Fruit fly (Drosophila melanogaster) whole organism, embryonic: Measurements from ENCODE around the gene CG15498.

Source experiments
- Blimp-1 ChIP-seq: fragments of 200-800 bp; sonication (Bioruptor generic); optimal IDR thresholded peaks from 3 replicates; lab custom pipeline; 2018; ENCODE audit warnings: missing biosample characterization, missing genetic modification characterization, mild to moderate bottlenecking, moderate library complexity, missing genetic modification reagents
- BtbVII ChIP-seq: fragments of 200-800 bp; sonication (Bioruptor generic); optimal IDR thresholded peaks from 3 replicates; lab custom pipeline; 2017; ENCODE audit warnings: missing biosample characterization, mild to moderate bottlenecking, missing genetic modification characterization
- CG11093 ChIP-seq: fragments of 200-800 bp; sonication (Bioruptor generic); IDR thresholded peaks from 3 replicates; pipeline ENCODE4 v1.3.6; 2022; ENCODE audit warnings: missing biosample characterization, missing genetic modification characterization
- CG12071 ChIP-seq: fragments of 200-800 bp; sonication (Bioruptor generic); optimal IDR thresholded peaks from 3 replicates; lab custom pipeline; 2018; ENCODE audit warnings: missing biosample characterization, mild to moderate bottlenecking, missing genetic modification characterization
- CG12744 ChIP-seq: fragments of 200-800 bp; sonication (Bioruptor generic); optimal IDR thresholded peaks from 2 replicates; lab custom pipeline; 2016; ENCODE audit warnings: missing biosample characterization, missing genetic modification characterization
- CG14014 ChIP-seq: fragments of 200-800 bp; sonication (Bioruptor generic); IDR thresholded peaks from 2 replicates; pipeline ENCODE4 v1.3.6; 2022; ENCODE audit warnings: missing biosample characterization, missing genetic modification characterization
- CG14710 ChIP-seq: fragments of 200-800 bp; sonication (Bioruptor generic); optimal IDR thresholded peaks from 3 replicates; lab custom pipeline; 2019; ENCODE audit warnings: missing biosample characterization, mild to moderate bottlenecking, missing genetic modification characterization, moderate library complexity
- CG14860 ChIP-seq: fragments of 200-800 bp; sonication (Bioruptor generic); IDR thresholded peaks from 3 replicates; pipeline ENCODE4 v1.3.6; 2022; ENCODE audit warnings: missing biosample characterization, missing genetic modification characterization; ENCODE audit not compliant: partially characterized antibody
- CG15601 ChIP-seq: fragments of 200-800 bp; sonication (Bioruptor generic); optimal IDR thresholded peaks from 3 replicates; lab custom pipeline; 2019; ENCODE audit warnings: missing biosample characterization, mild to moderate bottlenecking, missing genetic modification characterization, moderate library complexity
- CG1647 ChIP-seq: fragments of 200-800 bp; sonication (Bioruptor generic); optimal IDR thresholded peaks from 3 replicates; lab custom pipeline; 2016; ENCODE audit warnings: missing biosample characterization, missing genetic modification characterization
- CG18619 ChIP-seq: fragments of 200-800 bp; sonication (Bioruptor generic); optimal IDR thresholded peaks from 3 replicates; lab custom pipeline; 2017; ENCODE audit warnings: missing biosample characterization, mild to moderate bottlenecking, missing genetic modification characterization
- CG31388 ChIP-seq: fragments of 200-800 bp; sonication (Bioruptor generic); optimal IDR thresholded peaks from 2 replicates; lab custom pipeline; 2016; ENCODE audit warnings: missing biosample characterization, missing genetic modification characterization
- CG42726 ChIP-seq: fragments of 200-800 bp; sonication (Bioruptor generic); IDR thresholded peaks from 2 replicates; pipeline ENCODE4 v1.3.6; 2022; ENCODE audit warnings: missing biosample characterization, missing genetic modification characterization; ENCODE audit not compliant: partially characterized antibody
- CG4282 ChIP-seq: fragments of 200-800 bp; sonication (Bioruptor generic); optimal IDR thresholded peaks from 2 replicates; lab custom pipeline; 2016; ENCODE audit warnings: missing biosample characterization, missing genetic modification characterization
- CG4854 ChIP-seq: fragments of 200-800 bp; sonication (Bioruptor generic); optimal IDR thresholded peaks from 2 replicates; lab custom pipeline; 2016; ENCODE audit warnings: missing biosample characterization, missing genetic modification characterization, inconsistent platforms
- CG6175 ChIP-seq: fragments of 200-800 bp; sonication (Bioruptor generic); IDR thresholded peaks from 3 replicates; pipeline ENCODE4 v1.3.6; 2022; ENCODE audit warnings: missing biosample characterization, missing genetic modification characterization
- CG6254 ChIP-seq: fragments of 200-800 bp; sonication (Bioruptor generic); optimal IDR thresholded peaks from 3 replicates; lab custom pipeline; 2017; ENCODE audit warnings: mild to moderate bottlenecking, missing biosample characterization, missing genetic modification reagents, missing genetic modification characterization
- CG6791 ChIP-seq: fragments of 200-800 bp; sonication (Bioruptor generic); IDR thresholded peaks from 3 replicates; pipeline ENCODE4 v1.3.6; 2022; ENCODE audit warnings: missing biosample characterization, missing genetic modification characterization; ENCODE audit not compliant: partially characterized antibody
- CG7372 ChIP-seq: fragments of 200-800 bp; sonication (Bioruptor generic); IDR thresholded peaks from 2 replicates; pipeline ENCODE4 v1.3.6; 2022; ENCODE audit warnings: missing biosample characterization, missing genetic modification characterization
- CG7928 ChIP-seq: fragments of 200-800 bp; sonication (Bioruptor generic); optimal IDR thresholded peaks from 2 replicates; lab custom pipeline; 2017; ENCODE audit warnings: missing biosample characterization, mild to moderate bottlenecking, missing genetic modification characterization
- CG8359 ChIP-seq: fragments of 200-800 bp; sonication (Bioruptor generic); optimal IDR thresholded peaks from 2 replicates; lab custom pipeline; 2017; ENCODE audit warnings: missing biosample characterization, mild to moderate bottlenecking, missing genetic modification characterization, borderline replicate concordance
- CG8924 ChIP-seq: fragments of 200-800 bp; optimal IDR thresholded peaks from 3 replicates; lab custom pipeline; 2019; ENCODE audit warnings: missing biosample characterization, mild to moderate bottlenecking, missing genetic modification characterization, moderate library complexity
- CG8944 ChIP-seq: fragments of 200-800 bp; sonication (Bioruptor generic); optimal IDR thresholded peaks from 3 replicates; lab custom pipeline; 2016; ENCODE audit warnings: missing biosample characterization, missing genetic modification characterization
- CG9876 ChIP-seq: fragments of 200-800 bp; sonication (Bioruptor generic); optimal IDR thresholded peaks from 2 replicates; lab custom pipeline; 2016; ENCODE audit warnings: missing biosample characterization, missing genetic modification characterization
- D ChIP-seq, 2 experiments: fragments of 200-800 bp in 1 of 2; fragments of >200 bp in 1 of 2; sonication (Bioruptor generic) in 1 of 2; optimal IDR thresholded peaks; 2 replicates in 1 of 2; 3 replicates in 1 of 2; lab custom pipeline; 2017; ENCODE audit warnings: mild to moderate bottlenecking in 1 of 2, missing biosample characterization in 1 of 2, missing genetic modification characterization in 1 of 2, missing genetic modification reagents in 1 of 2
- HLH54F ChIP-seq: fragments of 200-800 bp; sonication (Bioruptor generic); optimal IDR thresholded peaks from 3 replicates; lab custom pipeline; 2016; ENCODE audit warnings: missing biosample characterization, missing genetic modification characterization
- Med ChIP-seq: fragments of 200-800 bp; sonication (Bioruptor generic); peaks from one replicate; lab custom pipeline; 2016; ENCODE audit warnings: missing biosample characterization, missing genetic modification characterization, mild to moderate bottlenecking, inconsistent platforms, moderate library complexity
- Nf-YB ChIP-seq: fragments of 200-800 bp; sonication (Bioruptor generic); optimal IDR thresholded peaks from 3 replicates; lab custom pipeline; 2019; ENCODE audit warnings: missing biosample characterization, mild to moderate bottlenecking, missing genetic modification characterization, moderate library complexity
- Oli ChIP-seq: fragments of 200-800 bp; sonication (Bioruptor generic); optimal IDR thresholded peaks from 2 replicates; lab custom pipeline; 2018; ENCODE audit warnings: missing biosample characterization, mild to moderate bottlenecking, missing genetic modification characterization, moderate library complexity
- Sin3A ChIP-seq: fragments of >200 bp; optimal IDR thresholded peaks from 2 replicates; lab custom pipeline; 2018
- ash1 ChIP-seq: fragments of 200-800 bp; sonication (Bioruptor generic); optimal IDR thresholded peaks from 2 replicates; lab custom pipeline; 2018; ENCODE audit warnings: missing biosample characterization, mild to moderate bottlenecking, missing genetic modification characterization
- bbx ChIP-seq: fragments of 200-800 bp; sonication (Bioruptor generic); IDR thresholded peaks from 2 replicates; pipeline ENCODE4 v1.3.6; 2022; ENCODE audit warnings: missing biosample characterization, missing genetic modification characterization; ENCODE audit not compliant: partially characterized antibody
- cas ChIP-seq: fragments of 200-800 bp; sonication (Bioruptor generic); IDR thresholded peaks from 2 replicates; pipeline ENCODE4 v1.3.6; 2022; ENCODE audit warnings: missing biosample characterization, missing genetic modification characterization
- dmrt11E ChIP-seq: fragments of 200-800 bp; sonication (Bioruptor generic); optimal IDR thresholded peaks from 3 replicates; lab custom pipeline; 2018; ENCODE audit warnings: missing biosample characterization, mild to moderate bottlenecking, missing genetic modification characterization, moderate library complexity
- fd102C ChIP-seq: fragments of 200-800 bp; sonication (Bioruptor generic); optimal IDR thresholded peaks from 2 replicates; lab custom pipeline; 2018; ENCODE audit warnings: missing biosample characterization, mild to moderate bottlenecking, missing genetic modification characterization, moderate library complexity
- fd64A ChIP-seq: fragments of 200-800 bp; sonication (Bioruptor generic); optimal IDR thresholded peaks from 3 replicates; lab custom pipeline; 2018; ENCODE audit warnings: missing biosample characterization, mild to moderate bottlenecking, missing genetic modification characterization
- gem ChIP-seq: fragments of 200-800 bp; sonication (Bioruptor generic); optimal IDR thresholded peaks from 2 replicates; lab custom pipeline; 2019; ENCODE audit warnings: missing biosample characterization, mild to moderate bottlenecking, missing genetic modification characterization, moderate library complexity
- ind ChIP-seq: fragments of 200-800 bp; sonication (Bioruptor generic); optimal IDR thresholded peaks from 3 replicates; lab custom pipeline; 2016; ENCODE audit warnings: missing biosample characterization, missing genetic modification characterization
- lov ChIP-seq, 2 experiments: fragments of 200-800 bp in 1 of 2; fragments of >200 bp in 1 of 2; sonication (Bioruptor generic) in 1 of 2; IDR thresholded peaks in 1 of 2; optimal IDR thresholded peaks in 1 of 2; 2 replicates in 1 of 2; 3 replicates in 1 of 2; pipeline versions ENCODE4 v1.3.6 to Lab custom; 2017 to 2022; ENCODE audit warnings: missing biosample characterization in 1 of 2, missing genetic modification characterization in 1 of 2
- nau ChIP-seq: fragments of 200-800 bp; sonication (Bioruptor generic); optimal IDR thresholded peaks from 3 replicates; lab custom pipeline; 2017; ENCODE audit warnings: missing biosample characterization, mild to moderate bottlenecking, missing genetic modification characterization, missing genetic modification reagents
- phol ChIP-seq: fragments of 200-800 bp; sonication (Bioruptor generic); optimal IDR thresholded peaks from 3 replicates; lab custom pipeline; 2018; ENCODE audit warnings: missing biosample characterization, mild to moderate bottlenecking, missing genetic modification characterization, moderate library complexity
- scrt ChIP-seq: fragments of 200-800 bp; sonication (Bioruptor generic); optimal IDR thresholded peaks from 2 replicates; lab custom pipeline; 2018; ENCODE audit warnings: missing biosample characterization, mild to moderate bottlenecking, missing genetic modification characterization, moderate library complexity
- shn ChIP-seq: fragments of 200-800 bp; sonication (Bioruptor generic); optimal IDR thresholded peaks from 3 replicates; lab custom pipeline; 2016; ENCODE audit warnings: missing biosample characterization, missing genetic modification characterization
- slou ChIP-seq: fragments of 200-800 bp; sonication (Bioruptor generic); optimal IDR thresholded peaks from 3 replicates; lab custom pipeline; 2016; ENCODE audit warnings: missing biosample characterization, missing genetic modification characterization
- sob ChIP-seq: fragments of 200-800 bp; sonication (Bioruptor generic); IDR thresholded peaks from 2 replicates; pipeline ENCODE4 v1.3.6; 2022; ENCODE audit warnings: missing biosample characterization, missing genetic modification characterization
- sqz ChIP-seq: fragments of 200-800 bp; sonication (Bioruptor generic); optimal IDR thresholded peaks from 3 replicates; lab custom pipeline; 2018; ENCODE audit warnings: missing biosample characterization, mild to moderate bottlenecking, missing genetic modification characterization
- wor ChIP-seq: fragments of 200-800 bp; sonication (Bioruptor generic); IDR thresholded peaks from 2 replicates; pipeline ENCODE4 v1.3.6; 2022; ENCODE audit warnings: missing biosample characterization, missing genetic modification characterization
- zfh1 ChIP-seq: fragments of 200-800 bp; sonication (Bioruptor generic); IDR thresholded peaks from 3 replicates; pipeline ENCODE4 v1.3.6; 2022; ENCODE audit warnings: missing biosample characterization, missing genetic modification characterization

The CG15498 gene

DNA sequence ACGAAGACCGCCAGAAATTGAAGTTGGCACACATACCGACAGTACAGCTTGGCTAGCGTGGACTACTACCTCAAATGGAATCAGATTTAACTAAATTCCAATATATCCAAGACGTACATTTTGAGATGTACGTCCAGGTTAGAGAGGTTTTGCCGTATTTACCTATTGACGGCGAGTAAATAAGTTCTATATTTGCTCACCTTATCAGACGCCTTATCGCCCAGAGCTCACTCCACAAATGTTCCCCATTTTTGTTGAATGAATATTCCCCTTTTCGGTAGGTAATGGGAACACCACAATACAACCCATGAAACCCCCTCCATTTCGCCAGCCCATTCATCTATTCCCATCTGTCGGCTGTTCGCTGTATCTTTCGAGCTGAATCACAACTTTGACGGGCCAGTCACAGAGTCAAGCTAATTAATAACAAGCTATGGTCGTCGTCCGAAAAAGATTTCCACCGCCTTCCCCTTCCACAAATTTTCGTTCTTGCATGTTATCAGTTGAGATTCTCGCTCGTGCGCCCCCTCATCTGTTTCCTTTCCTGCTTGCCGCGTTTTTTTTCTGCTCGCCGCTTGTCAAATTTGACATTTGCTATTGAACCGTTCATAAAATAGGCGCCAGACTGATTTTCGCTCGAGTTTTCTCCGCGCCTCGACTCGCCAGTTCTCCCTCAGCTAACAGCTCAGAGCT is 21.9 kb upstream of the CG15498 start (continued):
- peak; percentile 88 for TF ChIP-seq CG8924 (tag; lab: Kevin White, UChicago)
- peak; percentile 75 for TF ChIP-seq CG4282 (GFP tag; lab: Kevin White, UChicago)
- TF ChIP-seq zfh1, result peak; percentile 96
- TF ChIP-seq CG7372, result peak; percentile 87
- TF ChIP-seq ash1 (GFP tag; lab: Kevin White, UChicago), result peak; percentile 96
- peak; percentile 70 for TF ChIP-seq Nf-YB
- TF ChIP-seq CG7928, result peak; percentile 63
- peak; percentile 92 for TF ChIP-seq slou (GFP tag; lab: Kevin White, UChicago)
- no peak for TF ChIP-seq Sin3A (lab: Kevin White, UChicago)
- peak; percentile 85 for TF ChIP-seq CG8359 (GFP tag; lab: Kevin White, UChicago)
- peak; percentile 98 for TF ChIP-seq fd102C
- TF ChIP-seq phol (tag; lab: Kevin White, UChicago), result peak; percentile 70
- peak; percentile 93 for TF ChIP-seq CG31388
- peak; percentile 94 for TF ChIP-seq CG12071
- peak; percentile 98 for TF ChIP-seq Med
- peak; percentile 91 for TF ChIP-seq dmrt11E
- peak; percentile 77 for TF ChIP-seq cas (GFP tag; lab: Robert Waterston, UW)
- peak; percentile 94 for TF ChIP-seq CG11093
- TF ChIP-seq CG8944 (GFP tag; lab: Kevin White, UChicago), result peak; percentile 97
- TF ChIP-seq CG6791 (GFP tag; lab: Robert Waterston, UW), result no peak
- TF ChIP-seq Blimp-1 (GFP tag; lab: Kevin White, UChicago), result peak; percentile 92
- peak; percentile 74 for TF ChIP-seq wor (GFP tag; lab: Robert Waterston, UW)
- peak; percentile 81 for TF ChIP-seq scrt (GFP tag; lab: Kevin White, UChicago)
- TF ChIP-seq lov (optimal IDR thresholded peaks at IDR 0.05; lab: Kevin White, UChicago), result no peak
- TF ChIP-seq lov (GFP tag; IDR thresholded peaks at IDR 0.05; lab: Robert Waterston, UW), result peak; percentile 96
- TF ChIP-seq CG14710 (tag; lab: Kevin White, UChicago), result peak; percentile 94
- peak; percentile 93 for TF ChIP-seq gem (tag; lab: Kevin White, UChicago)
- TF ChIP-seq HLH54F (GFP tag; lab: Kevin White, UChicago), result peak; percentile 74
- peak; percentile 90 for TF ChIP-seq CG6254 (GFP tag; lab: Kevin White, UChicago)
- TF ChIP-seq bbx (GFP tag; lab: Robert Waterston, UW), result no peak
- peak; percentile 97 for TF ChIP-seq CG15601 (tag; lab: Kevin White, UChicago)
- peak; percentile 90 for TF ChIP-seq ind (GFP tag; lab: Kevin White, UChicago)
- TF ChIP-seq shn, result peak; percentile 95
- peak; percentile 96 for TF ChIP-seq CG18619 (GFP tag; lab: Kevin White, UChicago)
- peak; percentile 91 for TF ChIP-seq BtbVII (GFP tag; lab: Kevin White, UChicago)
- TF ChIP-seq D (optimal IDR thresholded peaks at IDR 0.05; lab: Kevin White, UChicago), result no peak
- TF ChIP-seq D (GFP tag; optimal IDR thresholded peaks at IDR 0.05; lab: Kevin White, UChicago), result peak; percentile 97
- TF ChIP-seq CG1647 (GFP tag; lab: Kevin White, UChicago), result peak; percentile 96
- peak; percentile 95 for TF ChIP-seq CG4854 (GFP tag; lab: Kevin White, UChicago)
- peak; percentile 95 for TF ChIP-seq nau
- no peak for TF ChIP-seq CG14860 (GFP tag; lab: Robert Waterston, UW)
- peak; percentile 82 for TF ChIP-seq CG12744 (GFP tag; lab: Kevin White, UChicago)
- TF ChIP-seq CG9876 (GFP tag; lab: Kevin White, UChicago), result peak; percentile 88
- no peak for TF ChIP-seq CG42726
- peak; percentile 90 for TF ChIP-seq sqz (GFP tag; lab: Kevin White, UChicago)
- TF ChIP-seq Oli (tag; lab: Kevin White, UChicago), result peak; percentile 80
- TF ChIP-seq CG14014, result peak; percentile 92
- peak; percentile 93 for TF ChIP-seq sob (GFP tag; lab: Robert Waterston, UW)
- TF ChIP-seq fd64A (GFP tag; lab: Kevin White, UChicago), result peak; percentile 99
- TF ChIP-seq CG6175 (GFP tag; lab: Robert Waterston, UW), result peak; percentile 80; the same call in 2 of the 3 replicates
